Fruit fly (Drosophila melanogaster) whole organism, embryonic: ENCODE results near the gene Ir7g.

Experiments
- Atf3 ChIP-seq: fragments of 200-800 bp; sonication (Bioruptor generic); optimal IDR thresholded peaks from 3 replicates; lab custom pipeline; 2016; ENCODE audit warnings: missing biosample characterization, missing genetic modification characterization
- BEAF-32 ChIP-seq: fragments of 200-800 bp; sonication (Bioruptor generic); optimal IDR thresholded peaks from 3 replicates; lab custom pipeline; 2017; ENCODE audit warnings: missing biosample characterization, missing genetic modification characterization, mild to moderate bottlenecking, moderate library complexity, missing genetic modification reagents
- Bgb ChIP-seq: fragments of 200-800 bp; sonication (Bioruptor generic); IDR thresholded peaks from 2 replicates; pipeline ENCODE4 v1.3.6; 2022; ENCODE audit warnings: missing biosample characterization, missing genetic modification characterization; ENCODE audit not compliant: partially characterized antibody
- BtbVII ChIP-seq: fragments of 200-800 bp; sonication (Bioruptor generic); optimal IDR thresholded peaks from 3 replicates; lab custom pipeline; 2017; ENCODE audit warnings: missing biosample characterization, mild to moderate bottlenecking, missing genetic modification characterization
- C15 ChIP-seq: fragments of 200-800 bp; sonication (Bioruptor generic); IDR thresholded peaks from 3 replicates; pipeline ENCODE4 v1.3.6; 2022; ENCODE audit warnings: missing biosample characterization, missing genetic modification characterization
- CG10431 ChIP-seq: fragments of 200-800 bp; sonication (Bioruptor generic); optimal IDR thresholded peaks from 3 replicates; lab custom pipeline; 2018; ENCODE audit warnings: missing biosample characterization, mild to moderate bottlenecking, missing genetic modification characterization
- CG11696 ChIP-seq: fragments of 200-800 bp; sonication (Bioruptor generic); IDR thresholded peaks from 2 replicates; pipeline ENCODE4 v1.3.6; 2022; ENCODE audit warnings: missing biosample characterization, missing genetic modification characterization
- CG12236 ChIP-seq: fragments of 200-800 bp; sonication (Bioruptor generic); optimal IDR thresholded peaks from 2 replicates; lab custom pipeline; 2016; ENCODE audit warnings: missing biosample characterization, missing genetic modification characterization
- CG16863 ChIP-seq: fragments of 200-800 bp; sonication (Bioruptor generic); optimal IDR thresholded peaks from 3 replicates; lab custom pipeline; 2016; ENCODE audit warnings: missing biosample characterization, missing genetic modification characterization
- CG17328 ChIP-seq: fragments of 200-800 bp; sonication (Bioruptor generic); IDR thresholded peaks from 2 replicates; pipeline ENCODE4 v1.3.6; 2022; ENCODE audit warnings: missing biosample characterization, missing genetic modification characterization
- CG17385 ChIP-seq: fragments of 200-800 bp; sonication (Bioruptor generic); optimal IDR thresholded peaks from 3 replicates; lab custom pipeline; 2018; ENCODE audit warnings: missing biosample characterization, mild to moderate bottlenecking, missing genetic modification characterization
- CG18599 ChIP-seq: fragments of 200-800 bp; sonication (Bioruptor generic); optimal IDR thresholded peaks from 3 replicates; lab custom pipeline; 2017; ENCODE audit warnings: missing biosample characterization, missing genetic modification characterization, mild to moderate bottlenecking, moderate library complexity, missing genetic modification reagents
- CG33557 ChIP-seq: fragments of 200-800 bp; sonication (Bioruptor generic); optimal IDR thresholded peaks from 2 replicates; lab custom pipeline; 2019; ENCODE audit warnings: missing biosample characterization, mild to moderate bottlenecking, missing genetic modification characterization, moderate library complexity
- CG3847 ChIP-seq: fragments of 200-800 bp; sonication (Bioruptor generic); IDR thresholded peaks from 2 replicates; pipeline ENCODE4 v1.3.6; 2022; ENCODE audit warnings: missing biosample characterization, missing genetic modification characterization
- CG42726 ChIP-seq: fragments of 200-800 bp; sonication (Bioruptor generic); IDR thresholded peaks from 2 replicates; pipeline ENCODE4 v1.3.6; 2022; ENCODE audit warnings: missing biosample characterization, missing genetic modification characterization; ENCODE audit not compliant: partially characterized antibody
- CG4328 ChIP-seq: fragments of 200-800 bp; sonication (Bioruptor generic); optimal IDR thresholded peaks from 3 replicates; lab custom pipeline; 2017; ENCODE audit warnings: missing biosample characterization, missing genetic modification reagents, missing genetic modification characterization
- CG6765 ChIP-seq: fragments of 200-800 bp; sonication (Bioruptor generic); optimal IDR thresholded peaks from 3 replicates; lab custom pipeline; 2017; ENCODE audit warnings: missing biosample characterization, mild to moderate bottlenecking, missing genetic modification characterization
- CG7928 ChIP-seq: fragments of 200-800 bp; sonication (Bioruptor generic); optimal IDR thresholded peaks from 2 replicates; lab custom pipeline; 2017; ENCODE audit warnings: missing biosample characterization, mild to moderate bottlenecking, missing genetic modification characterization
- CG8089 ChIP-seq: fragments of 200-800 bp; sonication (Bioruptor generic); optimal IDR thresholded peaks from 3 replicates; lab custom pipeline; 2016; ENCODE audit warnings: missing biosample characterization, missing genetic modification characterization
- Drgx ChIP-seq: fragments of 200-800 bp; sonication (Bioruptor generic); IDR thresholded peaks from 2 replicates; pipeline ENCODE4 v1.3.6; 2022; ENCODE audit warnings: missing biosample characterization, missing genetic modification characterization
- Ets65A ChIP-seq: fragments of 200-800 bp; sonication (Bioruptor generic); peaks from one replicate; lab custom pipeline; 2016; ENCODE audit warnings: missing biosample characterization, missing genetic modification characterization
- Hand ChIP-seq: fragments of 200-800 bp; sonication (Bioruptor generic); optimal IDR thresholded peaks from 2 replicates; lab custom pipeline; 2017; ENCODE audit warnings: mild to moderate bottlenecking, missing biosample characterization, missing genetic modification reagents, missing genetic modification characterization
- HmgD ChIP-seq: fragments of 200-800 bp; sonication (Bioruptor generic); optimal IDR thresholded peaks from 3 replicates; lab custom pipeline; 2016; ENCODE audit warnings: missing biosample characterization, missing genetic modification characterization
- Lhr ChIP-seq: fragments of 200-800 bp; sonication (Bioruptor generic); optimal IDR thresholded peaks from 3 replicates; lab custom pipeline; 2017; ENCODE audit warnings: mild to moderate bottlenecking, missing biosample characterization, missing genetic modification reagents, missing genetic modification characterization
- MESR4 ChIP-seq: fragments of 200-800 bp; sonication (Bioruptor generic); optimal IDR thresholded peaks from 2 replicates; lab custom pipeline; 2018; ENCODE audit warnings: missing biosample characterization, mild to moderate bottlenecking, missing genetic modification characterization, moderate library complexity
- MTF-1 ChIP-seq: fragments of 200-800 bp; sonication (Bioruptor generic); optimal IDR thresholded peaks from 2 replicates; lab custom pipeline; 2018; ENCODE audit warnings: missing biosample characterization, mild to moderate bottlenecking, missing genetic modification characterization, borderline replicate concordance
- Myb ChIP-seq: fragments of 200-800 bp; sonication (Bioruptor generic); optimal IDR thresholded peaks from 2 replicates; lab custom pipeline; 2016; ENCODE audit warnings: missing biosample characterization, missing genetic modification characterization
- NC2β ChIP-seq: fragments of 200-800 bp; sonication (Bioruptor generic); optimal IDR thresholded peaks from 2 replicates; lab custom pipeline; 2016; ENCODE audit warnings: missing biosample characterization, missing genetic modification characterization
- Neu2 ChIP-seq: fragments of 200-800 bp; sonication (Bioruptor generic); optimal IDR thresholded peaks from 3 replicates; lab custom pipeline; 2016; ENCODE audit warnings: missing biosample characterization, missing genetic modification characterization, borderline replicate concordance
- Spps ChIP-seq: fragments of 200-800 bp; sonication (Bioruptor generic); optimal IDR thresholded peaks from 2 replicates; lab custom pipeline; 2018; ENCODE audit warnings: missing biosample characterization, mild to moderate bottlenecking, missing genetic modification characterization
- amos ChIP-seq: fragments of 200-800 bp; sonication (Bioruptor generic); IDR thresholded peaks from 2 replicates; pipeline ENCODE4 v1.3.6; 2022; ENCODE audit warnings: missing biosample characterization, missing genetic modification characterization; ENCODE audit not compliant: partially characterized antibody
- emc ChIP-seq: fragments of 200-800 bp; sonication (Bioruptor generic); optimal IDR thresholded peaks from 2 replicates; lab custom pipeline; 2016; ENCODE audit warnings: missing biosample characterization, missing genetic modification characterization
- en ChIP-seq: fragments of 200-800 bp; sonication (Bioruptor generic); optimal IDR thresholded peaks from 2 replicates; lab custom pipeline; 2016; ENCODE audit warnings: missing biosample characterization, missing genetic modification characterization
- eyg ChIP-seq: fragments of 200-800 bp; sonication (Bioruptor generic); optimal IDR thresholded peaks from 3 replicates; lab custom pipeline; 2016; ENCODE audit warnings: missing biosample characterization, missing genetic modification characterization
- fd96Cb ChIP-seq: fragments of 200-800 bp; sonication (Bioruptor generic); optimal IDR thresholded peaks from 2 replicates; lab custom pipeline; 2018; ENCODE audit warnings: missing biosample characterization, mild to moderate bottlenecking, missing genetic modification characterization, moderate library complexity
- fu2 ChIP-seq: fragments of 200-800 bp; sonication (Bioruptor generic); optimal IDR thresholded peaks from 2 replicates; lab custom pipeline; 2016; ENCODE audit warnings: missing biosample characterization, missing genetic modification characterization
- gsb ChIP-seq: fragments of 200-800 bp; sonication (Bioruptor generic); IDR thresholded peaks from 2 replicates; pipeline ENCODE4 v1.3.6; 2022; ENCODE audit warnings: missing biosample characterization, missing genetic modification characterization
- nau ChIP-seq: fragments of 200-800 bp; sonication (Bioruptor generic); optimal IDR thresholded peaks from 3 replicates; lab custom pipeline; 2017; ENCODE audit warnings: missing biosample characterization, mild to moderate bottlenecking, missing genetic modification characterization, missing genetic modification reagents
- nom ChIP-seq: fragments of 200-800 bp; sonication (Bioruptor generic); optimal IDR thresholded peaks from 2 replicates; lab custom pipeline; 2017; ENCODE audit warnings: missing biosample characterization, missing genetic modification characterization, mild to moderate bottlenecking, moderate library complexity, missing genetic modification reagents
- otp ChIP-seq: fragments of 200-800 bp; sonication (Bioruptor generic); IDR thresholded peaks from 3 replicates; pipeline ENCODE4, ENCODE4 v1.3.6; 2022; ENCODE audit warnings: missing biosample characterization, missing genetic modification characterization
- peb ChIP-seq: fragments of 200-800 bp; sonication (Bioruptor generic); IDR thresholded peaks from 2 replicates; pipeline ENCODE4 v1.3.6; 2022; ENCODE audit warnings: missing biosample characterization, missing genetic modification characterization
- repo ChIP-seq: fragments of 200-800 bp; sonication (Bioruptor generic); optimal IDR thresholded peaks from 2 replicates; lab custom pipeline; 2016; ENCODE audit warnings: missing biosample characterization, missing genetic modification characterization
- sc ChIP-seq, 3 experiments: fragments of >200 bp in 2 of 3; fragments of 200-800 bp in 1 of 3; sonication (Bioruptor generic) in 1 of 3; optimal IDR thresholded peaks; 2 replicates in 2 of 3; 3 replicates in 1 of 3; lab custom pipeline; 2017; ENCODE audit warnings: mild to moderate bottlenecking in 1 of 3, missing biosample characterization in 1 of 3, missing genetic modification characterization in 1 of 3, missing genetic modification reagents in 1 of 3
- shn ChIP-seq: fragments of 200-800 bp; sonication (Bioruptor generic); optimal IDR thresholded peaks from 3 replicates; lab custom pipeline; 2016; ENCODE audit warnings: missing biosample characterization, missing genetic modification characterization
- slbo ChIP-seq: fragments of 200-800 bp; sonication (Bioruptor generic); IDR thresholded peaks from 2 replicates; pipeline ENCODE4 v1.3.6; 2022; ENCODE audit warnings: missing biosample characterization, missing genetic modification characterization
- so ChIP-seq: fragments of 200-800 bp; sonication (Bioruptor generic); IDR thresholded peaks from 3 replicates; pipeline ENCODE4 v1.3.6; 2022; ENCODE audit warnings: missing biosample characterization, missing genetic modification characterization
- tin ChIP-seq: fragments of 200-800 bp; sonication (Bioruptor generic); optimal IDR thresholded peaks from 3 replicates; lab custom pipeline; 2016; ENCODE audit warnings: missing biosample characterization, missing genetic modification characterization
- unpg ChIP-seq: fragments of 200-800 bp; sonication (Bioruptor generic); optimal IDR thresholded peaks from 3 replicates; lab custom pipeline; 2018; ENCODE audit warnings: missing biosample characterization, mild to moderate bottlenecking, missing genetic modification characterization, moderate library complexity

Gene Ir7g

DNA sequence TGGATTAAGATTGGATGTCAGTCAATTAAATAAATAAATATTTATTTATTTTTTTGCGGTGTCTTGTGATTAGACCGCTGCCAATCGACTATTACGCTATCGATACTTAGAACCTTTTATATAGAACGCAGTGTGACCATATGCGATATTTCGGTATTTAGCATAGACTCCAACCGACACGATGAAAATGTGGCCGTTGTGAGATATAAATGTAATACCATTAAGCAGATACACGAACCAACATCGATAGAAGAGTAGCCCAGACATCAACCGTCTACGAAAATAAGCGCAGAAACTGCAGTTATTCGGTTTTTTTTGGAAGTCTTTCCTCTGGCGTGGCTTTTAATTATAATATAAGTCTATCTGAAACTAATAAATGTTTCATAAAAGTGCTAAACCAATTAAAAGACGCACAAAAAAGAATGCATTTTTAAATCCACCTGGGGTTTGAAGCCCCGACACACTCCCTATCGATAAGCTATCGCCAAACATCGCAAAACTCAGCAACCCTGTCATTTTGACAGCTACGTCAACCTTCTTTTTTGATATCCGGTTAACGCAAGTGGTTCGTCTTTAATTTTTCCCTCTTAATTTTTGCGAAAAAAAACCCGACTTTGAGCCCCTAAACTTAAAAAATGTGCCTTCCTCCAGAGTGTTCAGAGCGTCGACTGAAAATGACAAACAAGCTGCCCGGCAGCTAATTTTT is 48.9 kb downstream of the Ir7g start, which contains the start of the genes Dhdds and RpS14a:
Gene Dhdds (minus strand): TSS at position 142 of the 706 bp plus-strand sequence.
Gene RpS14a (plus strand): TSS at position 533 of the 706 bp plus-strand sequence.
- TF ChIP-seq CG11696 (GFP tag; lab: Robert Waterston, UW) (no peak), MESR4 (peak; percentile 86), so (GFP tag; lab: Robert Waterston, UW) (no peak), fu2 (GFP tag; lab: Kevin White, UChicago) (no peak), sc (optimal IDR thresholded peaks at IDR 0.05; lab: Kevin White, UChicago) (no peak), sc (GFP tag; optimal IDR thresholded peaks at IDR 0.05; lab: Kevin White, UChicago) (peak; percentile 52), unpg (GFP tag; lab: Kevin White, UChicago) (peak; percentile 50), Spps (tag; lab: Kevin White, UChicago) (peak; percentile 25), CG16863 (peak; percentile 5), MTF-1 (peak; percentile 68), Neu2 (no peak), NC2β (GFP tag; lab: Kevin White, UChicago) (peak; percentile 88), CG17385 (peak; percentile 67), peb (GFP tag; lab: Robert Waterston, UW) (no peak), repo (GFP tag; lab: Kevin White, UChicago) (no peak), BtbVII (GFP tag; lab: Kevin White, UChicago) (peak; percentile 54), Myb (GFP tag; lab: Kevin White, UChicago) (peak; percentile 50), Lhr (GFP tag; lab: Kevin White, UChicago) (peak; percentile 90), Drgx (GFP tag; lab: Robert Waterston, UW) (no peak), nom (peak; percentile 56), CG12236 (GFP tag; lab: Kevin White, UChicago) (peak; percentile 41), Hand (no peak), emc (GFP tag; lab: Kevin White, UChicago) (peak; percentile 40), CG42726 (GFP tag; lab: Robert Waterston, UW) (0 out of 2 replicates have a peak, but pooled peaks have one; percentile 31), Ets65A (GFP tag; lab: Kevin White, UChicago) (peak; percentile 96), CG4328 (GFP tag; lab: Kevin White, UChicago) (peak; percentile 74), CG10431 (GFP tag; lab: Kevin White, UChicago) (peak; percentile 74), en (GFP tag; lab: Kevin White, UChicago) (peak; percentile 15), amos (peak; percentile 75), CG6765 (GFP tag; lab: Kevin White, UChicago) (peak; percentile 57), CG8089 (GFP tag; lab: Kevin White, UChicago) (peak; percentile 11), tin (GFP tag; lab: Kevin White, UChicago) (peak; percentile 17), gsb (GFP tag; lab: Robert Waterston, UW) (no peak), CG3847 (GFP tag; lab: Robert Waterston, UW) (peak; percentile 47), Atf3 (GFP tag; lab: Kevin White, UChicago) (peak; percentile 1), eyg (GFP tag; lab: Kevin White, UChicago) (peak; percentile 50), BEAF-32 (peak; percentile 98), CG18599 (GFP tag; lab: Kevin White, UChicago) (peak; percentile 67), nau (GFP tag; lab: Kevin White, UChicago) (peak; percentile 75), CG7928 (GFP tag; lab: Kevin White, UChicago) (peak; percentile 62), fd96Cb (tag; lab: Kevin White, UChicago) (no peak), CG33557 (GFP tag; lab: Kevin White, UChicago) (peak; percentile 63), slbo (GFP tag; lab: Robert Waterston, UW) (no peak; the same call in 1 of the 2 replicates), C15 (GFP tag; lab: Robert Waterston, UW) (no peak), Bgb (peak; percentile 72), HmgD (GFP tag; lab: Kevin White, UChicago) (peak; percentile 1), shn (GFP tag; lab: Kevin White, UChicago) (peak; percentile 4), CG17328 (GFP tag; lab: Robert Waterston, UW) (peak; percentile 61), otp (GFP tag; lab: Robert Waterston, UW) (peak; percentile 39; the same call in 1 of the 3 replicates)
